Worm (Caenorhabditis elegans) whole organism, L1 larva: ENCODE results near the gene T21C12.8.

ENCODE experiments used
- C04F5.9 ChIP-seq: sonication (generic microtip); optimal IDR thresholded peaks from 2 replicates; lab custom pipeline; 2016; ENCODE audit warnings: missing genetic modification characterization, missing compliant biosample characterization
- C34B4.2 ChIP-seq: sonication (generic microtip); optimal IDR thresholded peaks from 2 replicates; lab custom pipeline; 2017; ENCODE audit warnings: mild to moderate bottlenecking, missing genetic modification characterization, missing compliant biosample characterization
- F16B12.6 ChIP-seq: fragments of 150-350 bp; optimal IDR thresholded peaks from 2 replicates; lab custom pipeline; 2014; ENCODE audit warnings: missing biosample characterization, missing genetic modification characterization
- Y116A8C.19 ChIP-seq: sonication (generic microtip); optimal IDR thresholded peaks from 2 replicates; lab custom pipeline; 2016; ENCODE audit warnings: missing compliant biosample characterization, missing genetic modification characterization, borderline replicate concordance
- aha-1 ChIP-seq: fragments of 150-350 bp; optimal IDR thresholded peaks from 2 replicates; lab custom pipeline; 2014; ENCODE audit warnings: missing biosample characterization, missing genetic modification characterization
- ama-1 ChIP-seq: fragments of 150-350 bp; optimal IDR thresholded peaks from 2 replicates; lab custom pipeline; 2014
- ceh-8 ChIP-seq: fragments of 200-800 bp; sonication (Bioruptor generic); optimal IDR thresholded peaks from 2 replicates; lab custom pipeline; 2018; ENCODE audit warnings: mild to moderate bottlenecking, missing genetic modification characterization, moderate library complexity, missing compliant biosample characterization
- ceh-88 ChIP-seq: fragments of 200-800 bp; sonication (Bioruptor generic); IDR thresholded peaks from 2 replicates; pipeline ENCODE4 v1.3.6; 2022; ENCODE audit warnings: missing genetic modification characterization, missing compliant biosample characterization
- efl-1 ChIP-seq, 4 experiments: fragments of 150-350 bp; optimal IDR thresholded peaks in 3 of 4; peaks in 1 of 4; 1 replicate in 1 of 4; 2 replicates in 3 of 4; lab custom pipeline; 2014; ENCODE audit warnings: missing biosample characterization in 2 of 4, missing genetic modification characterization in 2 of 4, missing genetic modification reagents in 2 of 4
- ets-5 ChIP-seq: fragments of 200-800 bp; sonication (Bioruptor generic); IDR thresholded peaks from 2 replicates; pipeline ENCODE4 v1.3.6; 2022; ENCODE audit warnings: missing genetic modification characterization, missing compliant biosample characterization
- fkh-10 ChIP-seq: sonication (generic microtip); optimal IDR thresholded peaks from 2 replicates; lab custom pipeline; 2017; ENCODE audit warnings: missing biosample characterization, missing genetic modification reagents, missing genetic modification characterization
- fkh-8 ChIP-seq: sonication (generic microtip); optimal IDR thresholded peaks from 2 replicates; lab custom pipeline; 2016; ENCODE audit warnings: mild to moderate bottlenecking, missing genetic modification characterization, missing compliant biosample characterization
- fos-1 ChIP-seq: fragments of 150-350 bp; optimal IDR thresholded peaks from 2 replicates; lab custom pipeline; 2014; ENCODE audit warnings: missing biosample characterization, missing genetic modification characterization
- grh-1 ChIP-seq: fragments of 200-800 bp; sonication (Bioruptor generic); IDR thresholded peaks from 2 replicates; pipeline ENCODE4 v1.3.6; 2022; ENCODE audit warnings: missing genetic modification reagents, missing genetic modification characterization, missing compliant biosample characterization
- hlh-17 ChIP-seq: fragments of 200-800 bp; sonication (Bioruptor generic); optimal IDR thresholded peaks from 2 replicates; lab custom pipeline; 2018; ENCODE audit warnings: missing genetic modification characterization, mild to moderate bottlenecking, missing compliant biosample characterization, moderate library complexity, borderline replicate concordance
- hlh-4 ChIP-seq: sonication (generic microtip); optimal IDR thresholded peaks from 2 replicates; lab custom pipeline; 2016; ENCODE audit warnings: mild to moderate bottlenecking, missing genetic modification characterization, missing compliant biosample characterization
- irx-1 ChIP-seq: sonication (generic microtip); optimal IDR thresholded peaks from 2 replicates; lab custom pipeline; 2016; ENCODE audit warnings: missing genetic modification characterization, missing compliant biosample characterization
- isw-1 ChIP-seq: fragments of 200-800 bp; sonication (Bioruptor generic); IDR thresholded peaks from 2 replicates; pipeline ENCODE4 v1.3.6; 2022; ENCODE audit warnings: missing genetic modification characterization, missing compliant biosample characterization
- jun-1 ChIP-seq: fragments of 150-350 bp; optimal IDR thresholded peaks from 2 replicates; lab custom pipeline; 2014; ENCODE audit warnings: missing biosample characterization, missing genetic modification reagents, missing genetic modification characterization
- lin-13 ChIP-seq: fragments of 150-350 bp; optimal IDR thresholded peaks from 2 replicates; lab custom pipeline; 2014; ENCODE audit warnings: missing biosample characterization, missing genetic modification reagents, missing genetic modification characterization
- lin-14 ChIP-seq: fragments of 200-800 bp; sonication (Bioruptor generic); optimal IDR thresholded peaks from 2 replicates; lab custom pipeline; 2018; ENCODE audit warnings: mild to moderate bottlenecking, missing genetic modification characterization, moderate library complexity, missing compliant biosample characterization
- lin-15B ChIP-seq: fragments of 150-350 bp; sonication (generic microtip); optimal IDR thresholded peaks from 3 replicates; lab custom pipeline; 2014; ENCODE audit warnings: missing biosample characterization, missing genetic modification characterization
- lin-39 ChIP-seq: fragments of 150-350 bp; optimal IDR thresholded peaks from 2 replicates; lab custom pipeline; 2014; ENCODE audit warnings: missing biosample characterization, missing genetic modification reagents, missing genetic modification characterization
- lir-3 ChIP-seq: sonication (generic microtip); optimal IDR thresholded peaks from 2 replicates; lab custom pipeline; 2016; ENCODE audit warnings: mild to moderate bottlenecking, missing genetic modification characterization, moderate library complexity, missing compliant biosample characterization; ENCODE audit not compliant: poor library complexity
- mab-9 ChIP-seq: fragments of 200-800 bp; sonication (Bioruptor generic); IDR thresholded peaks from 2 replicates; pipeline ENCODE4 v1.3.6; 2022; ENCODE audit warnings: missing genetic modification reagents, missing genetic modification characterization, missing compliant biosample characterization
- mef-2 ChIP-seq: fragments of 150-350 bp; optimal IDR thresholded peaks from 2 replicates; lab custom pipeline; 2014; ENCODE audit warnings: missing biosample characterization, missing genetic modification characterization
- mep-1 ChIP-seq: fragments of 150-350 bp; optimal IDR thresholded peaks from 2 replicates; lab custom pipeline; 2014; ENCODE audit warnings: missing biosample characterization, missing genetic modification characterization
- nhr-12 ChIP-seq: sonication (generic microtip); optimal IDR thresholded peaks from 2 replicates; lab custom pipeline; 2017; ENCODE audit warnings: missing biosample characterization, missing genetic modification characterization
- nhr-20 ChIP-seq: sonication (generic microtip); optimal IDR thresholded peaks from 2 replicates; lab custom pipeline; 2016; ENCODE audit warnings: mild to moderate bottlenecking, missing genetic modification characterization, missing compliant biosample characterization
- nhr-237 ChIP-seq: fragments of 150-350 bp; optimal IDR thresholded peaks from 2 replicates; lab custom pipeline; 2014; ENCODE audit warnings: missing biosample characterization, missing genetic modification characterization
- nhr-28 ChIP-seq: fragments of 150-350 bp; optimal IDR thresholded peaks from 2 replicates; lab custom pipeline; 2014; ENCODE audit warnings: missing biosample characterization, missing genetic modification characterization
- nhr-47 ChIP-seq: sonication (generic microtip); optimal IDR thresholded peaks from 2 replicates; lab custom pipeline; 2016; ENCODE audit warnings: mild to moderate bottlenecking, missing genetic modification characterization, moderate library complexity, missing compliant biosample characterization
- nhr-71 ChIP-seq: sonication (generic microtip); optimal IDR thresholded peaks from 2 replicates; lab custom pipeline; 2016; ENCODE audit warnings: mild to moderate bottlenecking, missing genetic modification characterization, moderate library complexity, missing compliant biosample characterization
- pag-3 ChIP-seq: sonication (generic microtip); optimal IDR thresholded peaks from 2 replicates; lab custom pipeline; 2017; ENCODE audit warnings: missing genetic modification characterization, mild to moderate bottlenecking, missing compliant biosample characterization, antibody characterized with exemption, borderline replicate concordance; ENCODE audit not compliant: insufficient read depth
- pax-3 ChIP-seq: fragments of 200-800 bp; sonication (Bioruptor generic); optimal IDR thresholded peaks from 2 replicates; lab custom pipeline; 2018; ENCODE audit warnings: mild to moderate bottlenecking, missing genetic modification characterization, moderate library complexity, missing compliant biosample characterization
- pqm-1 ChIP-seq: sonication (generic microtip); optimal IDR thresholded peaks from 3 replicates; lab custom pipeline; 2017; ENCODE audit warnings: missing biosample characterization, missing genetic modification characterization
- skn-1 ChIP-seq: fragments of 150-350 bp; optimal IDR thresholded peaks from 2 replicates; lab custom pipeline; 2014; ENCODE audit warnings: missing biosample characterization, missing genetic modification characterization
- snpc-4 ChIP-seq: fragments of 150-350 bp; optimal IDR thresholded peaks from 2 replicates; lab custom pipeline; 2014; ENCODE audit warnings: missing biosample characterization, missing genetic modification characterization
- snu-23 ChIP-seq: sonication (generic microtip); optimal IDR thresholded peaks from 2 replicates; lab custom pipeline; 2016; ENCODE audit warnings: missing genetic modification characterization, missing compliant biosample characterization
- sox-4 ChIP-seq: sonication (generic microtip); optimal IDR thresholded peaks from 2 replicates; lab custom pipeline; 2016; ENCODE audit warnings: missing genetic modification characterization, missing compliant biosample characterization
- sptf-1 ChIP-seq: fragments of 150-350 bp; optimal IDR thresholded peaks from 2 replicates; lab custom pipeline; 2014; ENCODE audit warnings: missing biosample characterization, missing genetic modification characterization
- sup-37 ChIP-seq: fragments of 200-800 bp; sonication (Bioruptor generic); optimal IDR thresholded peaks from 2 replicates; lab custom pipeline; 2018; ENCODE audit warnings: mild to moderate bottlenecking, missing genetic modification characterization, missing compliant biosample characterization
- tbx-2 ChIP-seq: sonication (generic microtip); optimal IDR thresholded peaks from 2 replicates; lab custom pipeline; 2016; ENCODE audit warnings: missing genetic modification characterization, missing compliant biosample characterization
- unc-130 ChIP-seq: fragments of 150-350 bp; optimal IDR thresholded peaks from 2 replicates; lab custom pipeline; 2017; ENCODE audit warnings: missing biosample characterization, missing genetic modification characterization, inconsistent platforms
- unc-62 ChIP-seq: fragments of 150-350 bp; optimal IDR thresholded peaks from 2 replicates; lab custom pipeline; 2014; ENCODE audit warnings: missing biosample characterization, missing genetic modification reagents, missing genetic modification characterization
- unc-98 ChIP-seq: fragments of 200-800 bp; sonication (Bioruptor generic); IDR thresholded peaks from 2 replicates; pipeline ENCODE4 v1.3.6; 2022; ENCODE audit warnings: missing genetic modification characterization, missing compliant biosample characterization
- xbp-1 ChIP-seq: sonication (generic microtip); optimal IDR thresholded peaks from 2 replicates; lab custom pipeline; 2016; ENCODE audit warnings: missing genetic modification characterization, missing compliant biosample characterization
- zag-1 ChIP-seq: fragments of 150-350 bp; optimal IDR thresholded peaks from 2 replicates; lab custom pipeline; 2014; ENCODE audit warnings: missing biosample characterization, missing genetic modification characterization
- zip-4 ChIP-seq: fragments of 200-800 bp; sonication (Bioruptor generic); optimal IDR thresholded peaks from 2 replicates; lab custom pipeline; 2018; ENCODE audit warnings: mild to moderate bottlenecking, missing genetic modification characterization, moderate library complexity, missing compliant biosample characterization
- ztf-11 ChIP-seq, 2 experiments: sonication (generic microtip); optimal IDR thresholded peaks; 2 replicates each; lab custom pipeline; 2016 to 2017; ENCODE audit warnings: missing genetic modification characterization in 2 of 2, missing biosample characterization in 1 of 2, missing compliant biosample characterization in 1 of 2
- ztf-4 ChIP-seq: fragments of 150-350 bp; optimal IDR thresholded peaks from 2 replicates; lab custom pipeline; 2014; ENCODE audit warnings: missing biosample characterization, missing genetic modification characterization

The T21C12.8 gene

ce11 chrIII:10527446-10527845 lies 25.4 kb downstream of the T21C12.8 start:
- TF ChIP-seq jun-1 (no peak), efl-1 (optimal IDR thresholded peaks at IDR 0.05; lab: Kevin White, UChicago) (no peak), efl-1 (GFP tag; optimal IDR thresholded peaks at IDR 0.05 in 1 of 2; lab: Kevin White, UChicago) (peak in 1 of 2 experiments; percentile 79), C34B4.2 (tag; lab: Kevin White, UChicago) (no peak), ztf-11 (tag; optimal IDR thresholded peaks at IDR 0.05; lab: Kevin White, UChicago) (no peak), aha-1 (no peak), grh-1 (GFP tag; lab: Robert Waterston, UW) (no peak), nhr-20 (no peak)

- TF ChIP-seq mef-2 (tag; lab: Kevin White, UChicago) (no peak), sptf-1 (tag; lab: Kevin White, UChicago) (no peak), ztf-4 (no peak), nhr-12 (no peak), isw-1 (no peak), unc-62 (GFP tag; lab: Kevin White, UChicago) (no peak), pax-3 (tag; lab: Kevin White, UChicago) (no peak), sox-4 (tag; lab: Kevin White, UChicago) (no peak), lin-39 (tag; lab: Kevin White, UChicago) (peak; percentile 11), lin-15B (tag; lab: Kevin White, UChicago) (no peak), aha-1 (no peak), lin-14 (GFP tag; lab: Kevin White, UChicago) (peak; percentile 77), zip-4 (GFP tag; lab: Kevin White, UChicago) (no peak), fkh-10 (GFP tag; lab: Kevin White, UChicago) (no peak), tbx-2 (tag; lab: Kevin White, UChicago) (no peak), xbp-1 (tag; lab: Kevin White, UChicago) (no peak), nhr-47 (tag; lab: Kevin White, UChicago) (no peak), hlh-17 (GFP tag; lab: Kevin White, UChicago) (no peak), hlh-4 (tag; lab: Kevin White, UChicago) (no peak), ama-1 (lab: Kevin White, UChicago) (no peak), mab-9 (GFP tag; lab: Robert Waterston, UW) (no peak), nhr-20 (peak; percentile 11), fkh-8 (tag; lab: Kevin White, UChicago) (no peak), efl-1 (optimal IDR thresholded peaks at IDR 0.05; lab: Kevin White, UChicago) (peak in 1 of 2 experiments; percentile 23), efl-1 (GFP tag; optimal IDR thresholded peaks at IDR 0.05 in 1 of 2; lab: Kevin White, UChicago) (no peak), zag-1 (tag; lab: Kevin White, UChicago) (no peak), nhr-237 (tag; lab: Kevin White, UChicago) (no peak), Y116A8C.19 (no peak), snpc-4 (tag; lab: Kevin White, UChicago) (no peak), fos-1 (tag; lab: Kevin White, UChicago) (no peak), C04F5.9 (tag; lab: Kevin White, UChicago) (no peak), unc-98 (GFP tag; lab: Robert Waterston, UW) (no peak), nhr-28 (tag; lab: Kevin White, UChicago) (no peak), mep-1 (tag; lab: Kevin White, UChicago) (no peak), pag-3 (peak; percentile 39), ceh-8 (no peak), pqm-1 (tag; lab: Kevin White, UChicago) (no peak), F16B12.6 (tag; lab: Kevin White, UChicago) (no peak), lir-3 (tag; lab: Kevin White, UChicago) (no peak), ceh-88 (GFP tag; lab: Robert Waterston, UW) (no peak), nhr-71 (tag; lab: Kevin White, UChicago) (peak; percentile 70), unc-130 (peak; percentile 51), snu-23 (GFP tag; lab: Kevin White, UChicago) (peak; percentile 53), ztf-11 (tag; optimal IDR thresholded peaks at IDR 0.05; lab: Kevin White, UChicago) (no peak), skn-1 (tag; lab: Kevin White, UChicago) (no peak), sup-37 (GFP tag; lab: Kevin White, UChicago) (no peak), C34B4.2 (tag; lab: Kevin White, UChicago) (no peak), irx-1 (no peak), ets-5 (GFP tag; lab: Robert Waterston, UW) (no peak), lin-13 (GFP tag; lab: Kevin White, UChicago) (no peak), grh-1 (GFP tag; lab: Robert Waterston, UW) (no peak)
Measured at ce11 chrIII:10525927-10526326, 26.9 kb downstream of the T21C12.8 start.
